Fruit fly (Drosophila melanogaster) whole organism, embryonic: ENCODE results near the gene CG11768.

Experiments
- Atf-2 ChIP-seq: fragments of 200-800 bp; sonication (Bioruptor generic); optimal IDR thresholded peaks from 2 replicates; lab custom pipeline; 2016; ENCODE audit warnings: missing biosample characterization, missing genetic modification characterization
- B-H2 ChIP-seq: fragments of 200-800 bp; sonication (Bioruptor generic); optimal IDR thresholded peaks from 2 replicates; lab custom pipeline; 2018; ENCODE audit warnings: missing biosample characterization, mild to moderate bottlenecking, missing genetic modification characterization
- CG10959 ChIP-seq: fragments of 200-800 bp; sonication (Bioruptor generic); IDR thresholded peaks from 2 replicates; pipeline ENCODE4 v1.3.6; 2022; ENCODE audit warnings: missing biosample characterization, missing genetic modification characterization
- CG10979 ChIP-seq: fragments of 200-800 bp; sonication (Bioruptor generic); optimal IDR thresholded peaks from 2 replicates; lab custom pipeline; 2018; ENCODE audit warnings: missing biosample characterization, mild to moderate bottlenecking, missing genetic modification characterization, moderate library complexity
- CG11696 ChIP-seq: fragments of 200-800 bp; sonication (Bioruptor generic); IDR thresholded peaks from 2 replicates; pipeline ENCODE4 v1.3.6; 2022; ENCODE audit warnings: missing biosample characterization, missing genetic modification characterization
- CG12219 ChIP-seq: fragments of 200-800 bp; sonication (Bioruptor generic); optimal IDR thresholded peaks from 3 replicates; lab custom pipeline; 2018; ENCODE audit warnings: missing biosample characterization, mild to moderate bottlenecking, missing genetic modification characterization
- CG12744 ChIP-seq: fragments of 200-800 bp; sonication (Bioruptor generic); optimal IDR thresholded peaks from 2 replicates; lab custom pipeline; 2016; ENCODE audit warnings: missing biosample characterization, missing genetic modification characterization
- CG12942 ChIP-seq: fragments of 200-800 bp; sonication (Bioruptor generic); optimal IDR thresholded peaks from 3 replicates; lab custom pipeline; 2016; ENCODE audit warnings: missing biosample characterization, missing genetic modification characterization
- CG15269 ChIP-seq: fragments of 200-800 bp; sonication (Bioruptor generic); optimal IDR thresholded peaks from 2 replicates; lab custom pipeline; 2018; ENCODE audit warnings: missing biosample characterization, mild to moderate bottlenecking, missing genetic modification characterization, moderate library complexity
- CG16863 ChIP-seq: fragments of 200-800 bp; sonication (Bioruptor generic); optimal IDR thresholded peaks from 3 replicates; lab custom pipeline; 2016; ENCODE audit warnings: missing biosample characterization, missing genetic modification characterization
- CG17912 ChIP-seq: fragments of 200-800 bp; sonication (Bioruptor generic); optimal IDR thresholded peaks from 2 replicates; lab custom pipeline; 2018; ENCODE audit warnings: missing biosample characterization, mild to moderate bottlenecking, missing genetic modification characterization
- CG2712 ChIP-seq: fragments of 200-800 bp; optimal IDR thresholded peaks from 3 replicates; lab custom pipeline; 2019; ENCODE audit warnings: missing biosample characterization, mild to moderate bottlenecking, missing genetic modification characterization, moderate library complexity
- CG31388 ChIP-seq: fragments of 200-800 bp; sonication (Bioruptor generic); optimal IDR thresholded peaks from 2 replicates; lab custom pipeline; 2016; ENCODE audit warnings: missing biosample characterization, missing genetic modification characterization
- CG31441 ChIP-seq: fragments of 200-800 bp; sonication (Bioruptor generic); IDR thresholded peaks from 2 replicates; pipeline ENCODE4 v1.3.6; 2022; ENCODE audit warnings: missing biosample characterization, missing genetic modification characterization
- CG3163 ChIP-seq: fragments of 200-800 bp; sonication (Bioruptor generic); optimal IDR thresholded peaks from 3 replicates; lab custom pipeline; 2016; ENCODE audit warnings: missing biosample characterization, missing genetic modification characterization
- CG32772 ChIP-seq: fragments of 200-800 bp; sonication (Bioruptor generic); IDR thresholded peaks from 2 replicates; pipeline ENCODE4 v1.3.6; 2022; ENCODE audit warnings: missing biosample characterization, missing genetic modification characterization
- CG7963 ChIP-seq: fragments of 200-800 bp; sonication (Bioruptor generic); IDR thresholded peaks from 3 replicates; pipeline ENCODE4 v1.3.6; 2022; ENCODE audit warnings: missing biosample characterization, missing genetic modification characterization; ENCODE audit not compliant: partially characterized antibody
- CG8944 ChIP-seq: fragments of 200-800 bp; sonication (Bioruptor generic); optimal IDR thresholded peaks from 3 replicates; lab custom pipeline; 2016; ENCODE audit warnings: missing biosample characterization, missing genetic modification characterization
- CG9215 ChIP-seq: fragments of 200-800 bp; sonication (Bioruptor generic); IDR thresholded peaks from 2 replicates; pipeline ENCODE4 v1.3.6; 2022; ENCODE audit warnings: missing biosample characterization, missing genetic modification characterization
- CG9797 ChIP-seq: fragments of 200-800 bp; sonication (Bioruptor generic); optimal IDR thresholded peaks from 3 replicates; lab custom pipeline; 2018; ENCODE audit warnings: missing biosample characterization, mild to moderate bottlenecking, missing genetic modification characterization
- CG9817 ChIP-seq: fragments of 200-800 bp; sonication (Bioruptor generic); optimal IDR thresholded peaks from 2 replicates; lab custom pipeline; 2018; ENCODE audit warnings: missing biosample characterization, mild to moderate bottlenecking, missing genetic modification characterization, moderate library complexity
- D19B ChIP-seq: fragments of 200-800 bp; sonication (Bioruptor generic); optimal IDR thresholded peaks from 2 replicates; lab custom pipeline; 2017; ENCODE audit warnings: missing biosample characterization, mild to moderate bottlenecking, missing genetic modification characterization
- Deaf1 ChIP-seq: fragments of 200-800 bp; optimal IDR thresholded peaks from 3 replicates; lab custom pipeline; 2019; ENCODE audit warnings: missing biosample characterization, mild to moderate bottlenecking, missing genetic modification characterization, moderate library complexity
- Doc2 ChIP-seq: fragments of 200-800 bp; sonication (Bioruptor generic); IDR thresholded peaks from 2 replicates; pipeline ENCODE4 v1.3.6; 2022; ENCODE audit warnings: missing biosample characterization, missing genetic modification characterization
- Lhr ChIP-seq: fragments of 200-800 bp; sonication (Bioruptor generic); optimal IDR thresholded peaks from 3 replicates; lab custom pipeline; 2017; ENCODE audit warnings: mild to moderate bottlenecking, missing biosample characterization, missing genetic modification reagents, missing genetic modification characterization
- Lim3 ChIP-seq: fragments of 200-800 bp; sonication (Bioruptor generic); IDR thresholded peaks from 2 replicates; pipeline ENCODE4 v1.3.6; 2022; ENCODE audit warnings: missing biosample characterization, missing genetic modification characterization
- NC2α ChIP-seq: fragments of 200-800 bp; sonication (Bioruptor generic); optimal IDR thresholded peaks from 2 replicates; lab custom pipeline; 2016; ENCODE audit warnings: missing biosample characterization, missing genetic modification characterization
- NC2β ChIP-seq: fragments of 200-800 bp; sonication (Bioruptor generic); optimal IDR thresholded peaks from 2 replicates; lab custom pipeline; 2016; ENCODE audit warnings: missing biosample characterization, missing genetic modification characterization
- Nf-YA ChIP-seq: fragments of 200-800 bp; sonication (Bioruptor generic); IDR thresholded peaks from 2 replicates; pipeline ENCODE4 v1.3.6; 2022; ENCODE audit warnings: missing biosample characterization, missing genetic modification characterization
- Six4 ChIP-seq: fragments of 200-800 bp; sonication (Bioruptor generic); optimal IDR thresholded peaks from 2 replicates; lab custom pipeline; 2016; ENCODE audit warnings: missing biosample characterization, missing genetic modification characterization
- Sry-β ChIP-seq: fragments of 200-800 bp; sonication (Bioruptor generic); optimal IDR thresholded peaks from 2 replicates; lab custom pipeline; 2018; ENCODE audit warnings: missing biosample characterization, mild to moderate bottlenecking, missing genetic modification characterization, moderate library complexity
- Stat92E ChIP-seq, 3 experiments: fragments of >200 bp in 2 of 3; fragments of 200-800 bp in 1 of 3; sonication (Bioruptor generic) in 1 of 3; optimal IDR thresholded peaks; 2 replicates each; lab custom pipeline; 2017 to 2019; ENCODE audit warnings: missing biosample characterization in 3 of 3, missing genetic modification characterization in 3 of 3, mild to moderate bottlenecking in 1 of 3, moderate library complexity in 1 of 3
- ash1 ChIP-seq: fragments of 200-800 bp; sonication (Bioruptor generic); optimal IDR thresholded peaks from 2 replicates; lab custom pipeline; 2018; ENCODE audit warnings: missing biosample characterization, mild to moderate bottlenecking, missing genetic modification characterization
- caup ChIP-seq: fragments of 200-800 bp; sonication (Bioruptor generic); optimal IDR thresholded peaks from 3 replicates; lab custom pipeline; 2017; ENCODE audit warnings: missing biosample characterization, mild to moderate bottlenecking, missing genetic modification characterization, moderate library complexity; ENCODE audit not compliant: severe bottlenecking
- chm ChIP-seq: fragments of 200-800 bp; sonication (Bioruptor generic); IDR thresholded peaks from 2 replicates; pipeline ENCODE4 v1.3.6; 2022; ENCODE audit warnings: missing biosample characterization, missing genetic modification characterization
- fd102C ChIP-seq: fragments of 200-800 bp; sonication (Bioruptor generic); optimal IDR thresholded peaks from 2 replicates; lab custom pipeline; 2018; ENCODE audit warnings: missing biosample characterization, mild to moderate bottlenecking, missing genetic modification characterization, moderate library complexity
- gce ChIP-seq: fragments of 200-800 bp; sonication (Bioruptor generic); IDR thresholded peaks from 3 replicates; pipeline ENCODE4 v1.3.6; 2022; ENCODE audit warnings: missing biosample characterization, missing genetic modification characterization
- nerfin-1 ChIP-seq: fragments of 200-800 bp; sonication (Bioruptor generic); optimal IDR thresholded peaks from 3 replicates; lab custom pipeline; 2019; ENCODE audit warnings: missing biosample characterization, mild to moderate bottlenecking, missing genetic modification characterization, moderate library complexity
- odd ChIP-seq: fragments of 200-800 bp; sonication (Bioruptor generic); optimal IDR thresholded peaks from 2 replicates; lab custom pipeline; 2017; ENCODE audit warnings: missing biosample characterization, mild to moderate bottlenecking, missing genetic modification characterization
- pros ChIP-seq: fragments of 200-800 bp; sonication (Bioruptor generic); optimal IDR thresholded peaks from 3 replicates; lab custom pipeline; 2019; ENCODE audit warnings: missing biosample characterization, mild to moderate bottlenecking, missing genetic modification characterization, moderate library complexity
- psq ChIP-seq: fragments of 200-800 bp; sonication (Bioruptor generic); optimal IDR thresholded peaks from 2 replicates; lab custom pipeline; 2017; ENCODE audit warnings: missing biosample characterization, missing genetic modification characterization
- ranshi ChIP-seq: fragments of 200-800 bp; sonication (Bioruptor generic); IDR thresholded peaks from 2 replicates; pipeline ENCODE4 v1.3.6; 2022; ENCODE audit warnings: missing biosample characterization, missing genetic modification characterization
- row ChIP-seq: fragments of 200-800 bp; sonication (Bioruptor generic); IDR thresholded peaks from 3 replicates; pipeline ENCODE4 v1.3.6; 2022; ENCODE audit warnings: missing biosample characterization, missing genetic modification characterization
- slp2 ChIP-seq: fragments of 200-800 bp; sonication (Bioruptor generic); optimal IDR thresholded peaks from 2 replicates; lab custom pipeline; 2016; ENCODE audit warnings: missing biosample characterization, missing genetic modification characterization
- sna ChIP-seq: fragments of 200-800 bp; sonication (Bioruptor generic); IDR thresholded peaks from 2 replicates; pipeline ENCODE4 v1.3.6; 2022; ENCODE audit warnings: missing biosample characterization, missing genetic modification characterization; ENCODE audit not compliant: partially characterized antibody
- ssp ChIP-seq: fragments of 200-800 bp; sonication (Bioruptor generic); IDR thresholded peaks from 2 replicates; pipeline ENCODE4 v1.3.6; 2022; ENCODE audit warnings: missing biosample characterization, missing genetic modification characterization
- toy ChIP-seq: fragments of 200-800 bp; sonication (Bioruptor generic); IDR thresholded peaks from 2 replicates; pipeline ENCODE4 v1.3.6; 2022; ENCODE audit warnings: missing biosample characterization, missing genetic modification characterization
- vnd ChIP-seq: fragments of 200-800 bp; sonication (Bioruptor generic); IDR thresholded peaks from 3 replicates; pipeline ENCODE4 v1.3.6; 2022; ENCODE audit warnings: missing biosample characterization, missing genetic modification characterization; ENCODE audit not compliant: partially characterized antibody
- vvl ChIP-seq: fragments of 200-800 bp; sonication (Bioruptor generic); IDR thresholded peaks from 2 replicates; pipeline ENCODE4 v1.3.6; 2022; ENCODE audit warnings: missing biosample characterization, missing genetic modification characterization

CG11768 gene

dm6 chr3R:8739161-8739783, 28.7 kb downstream of the CG11768 start (continued):
- TF ChIP-seq ash1 (GFP tag; lab: Kevin White, UChicago) (no peak), Doc2 (GFP tag; lab: Robert Waterston, UW) (no peak), CG32772 (GFP tag; lab: Robert Waterston, UW) (no peak), CG2712 (peak; percentile 4), CG7963 (GFP tag; lab: Robert Waterston, UW) (0 out of 3 replicates have a peak, but pooled peaks have one; percentile 18), ssp (no peak), Sry-β (GFP tag; lab: Kevin White, UChicago) (peak; percentile 82), Lim3 (GFP tag; lab: Robert Waterston, UW) (no peak), fd102C (GFP tag; lab: Kevin White, UChicago) (no peak), CG12942 (GFP tag; lab: Kevin White, UChicago) (no peak), CG10959 (GFP tag; lab: Robert Waterston, UW) (no peak), row (GFP tag; lab: Robert Waterston, UW) (peak; percentile 14; the same call in 1 of the 3 replicates), Six4 (GFP tag; lab: Kevin White, UChicago) (no peak), Deaf1 (tag; lab: Kevin White, UChicago) (no peak), CG11696 (GFP tag; lab: Robert Waterston, UW) (no peak), nerfin-1 (tag; lab: Kevin White, UChicago) (no peak), CG9817 (no peak), Lhr (GFP tag; lab: Kevin White, UChicago) (no peak), CG10979 (tag; lab: Kevin White, UChicago) (peak; percentile 7), CG17912 (no peak), caup (GFP tag; lab: Kevin White, UChicago) (no peak), CG9215 (GFP tag; lab: Robert Waterston, UW) (no peak), slp2 (GFP tag; lab: Kevin White, UChicago) (no peak), vvl (no peak), Stat92E (GFP tag; optimal IDR thresholded peaks at IDR 0.05; lab: Kevin White, UChicago) (peak in 1 of 3 experiments; percentile 27), CG3163 (no peak), pros (GFP tag; lab: Kevin White, UChicago) (peak; percentile 10), odd (no peak), CG15269 (tag; lab: Kevin White, UChicago) (no peak), NC2α (no peak)

dm6 chr3R:8731597-8732263, 36.3 kb downstream of the CG11768 start, which contains the start of the genes M1BP and CG8202:
M1BP (minus strand) TSS chr3R:8731698.
CG8202 (plus strand) TSS chr3R:8732091.
- no peak; the same call in 1 of the 2 replicates for TF ChIP-seq CG31441 (GFP tag; lab: Robert Waterston, UW)
- TF ChIP-seq CG9817, result peak; percentile 86
- peak; percentile 93 for TF ChIP-seq B-H2 (GFP tag; lab: Kevin White, UChicago)
- peak; percentile 92 for TF ChIP-seq ranshi
- TF ChIP-seq toy, result no peak; the same call in 1 of the 2 replicates
- peak; percentile 31 for TF ChIP-seq CG12744 (GFP tag; lab: Kevin White, UChicago)
- TF ChIP-seq CG9797, result peak; percentile 54
- TF ChIP-seq NC2β (GFP tag; lab: Kevin White, UChicago), result peak; percentile 13
- TF ChIP-seq CG32772 (GFP tag; lab: Robert Waterston, UW), result 0 out of 2 replicates have a peak, but pooled peaks have one; percentile 53
- no peak for TF ChIP-seq gce (GFP tag; lab: Robert Waterston, UW)
- TF ChIP-seq vnd, result no peak
- peak; percentile 52; the same call in 1 of the 2 replicates for TF ChIP-seq chm (GFP tag; lab: Robert Waterston, UW)
- TF ChIP-seq CG16863 (GFP tag; lab: Kevin White, UChicago), result peak; percentile 55
- peak; percentile 53 for TF ChIP-seq CG12219
- TF ChIP-seq psq (GFP tag; lab: Kevin White, UChicago), result peak; percentile 67
- TF ChIP-seq D19B (GFP tag; lab: Kevin White, UChicago), result peak; percentile 71
- peak; percentile 18 for TF ChIP-seq Lhr (GFP tag; lab: Kevin White, UChicago)
- no peak for TF ChIP-seq Atf-2 (GFP tag; lab: Kevin White, UChicago)
- peak; percentile 39 for TF ChIP-seq CG8944 (GFP tag; lab: Kevin White, UChicago)
- no peak for TF ChIP-seq sna (GFP tag; lab: Robert Waterston, UW)
- TF ChIP-seq CG31388, result peak; percentile 67
- TF ChIP-seq Nf-YA, result peak; percentile 59; the same call in 1 of the 2 replicates
